Fruit fly (Drosophila melanogaster) whole organism, embryonic: ENCODE data around the gene nbs.

Experiments used
- Abd-B ChIP-seq: fragments of 200-800 bp; sonication (Bioruptor generic); optimal IDR thresholded peaks from 2 replicates; lab custom pipeline; 2018; ENCODE audit warnings: missing biosample characterization, mild to moderate bottlenecking, missing genetic modification characterization, moderate library complexity
- Awh ChIP-seq: fragments of 200-800 bp; sonication (Bioruptor generic); IDR thresholded peaks from 2 replicates; pipeline ENCODE4, ENCODE4 v1.3.6; 2022; ENCODE audit warnings: missing biosample characterization, missing genetic modification characterization
- CG10543 ChIP-seq: fragments of 200-800 bp; sonication (Bioruptor generic); optimal IDR thresholded peaks from 3 replicates; lab custom pipeline; 2017; ENCODE audit warnings: missing biosample characterization, mild to moderate bottlenecking, missing genetic modification characterization, moderate library complexity
- CG12769 ChIP-seq: fragments of 200-800 bp; sonication (Bioruptor generic); optimal IDR thresholded peaks from 2 replicates; lab custom pipeline; 2019; ENCODE audit warnings: missing biosample characterization, mild to moderate bottlenecking, missing genetic modification characterization, moderate library complexity
- CG13296 ChIP-seq: fragments of 200-800 bp; sonication (Bioruptor generic); optimal IDR thresholded peaks from 3 replicates; lab custom pipeline; 2018; ENCODE audit warnings: missing biosample characterization, mild to moderate bottlenecking, missing genetic modification characterization
- CG17328 ChIP-seq: fragments of 200-800 bp; sonication (Bioruptor generic); IDR thresholded peaks from 2 replicates; pipeline ENCODE4 v1.3.6; 2022; ENCODE audit warnings: missing biosample characterization, missing genetic modification characterization
- CG18764 ChIP-seq: fragments of 200-800 bp; sonication (Bioruptor generic); optimal IDR thresholded peaks from 3 replicates; lab custom pipeline; 2016; ENCODE audit warnings: missing biosample characterization, missing genetic modification characterization
- CG2120 ChIP-seq: fragments of 200-800 bp; sonication (Bioruptor generic); optimal IDR thresholded peaks from 3 replicates; lab custom pipeline; 2016; ENCODE audit warnings: missing biosample characterization, missing genetic modification characterization
- CG2129 ChIP-seq: fragments of 200-800 bp; sonication (Bioruptor generic); IDR thresholded peaks from 2 replicates; pipeline ENCODE4 v1.3.6; 2022; ENCODE audit warnings: missing biosample characterization, missing genetic modification characterization; ENCODE audit not compliant: partially characterized antibody
- CG30020 ChIP-seq: fragments of 200-800 bp; optimal IDR thresholded peaks from 2 replicates; lab custom pipeline; 2019; ENCODE audit warnings: missing biosample characterization, mild to moderate bottlenecking, missing genetic modification characterization, moderate library complexity
- CG31365 ChIP-seq: fragments of 200-800 bp; sonication (Bioruptor generic); optimal IDR thresholded peaks from 2 replicates; lab custom pipeline; 2018; ENCODE audit warnings: missing biosample characterization, mild to moderate bottlenecking, missing genetic modification characterization
- CG31441 ChIP-seq: fragments of 200-800 bp; sonication (Bioruptor generic); IDR thresholded peaks from 2 replicates; pipeline ENCODE4 v1.3.6; 2022; ENCODE audit warnings: missing biosample characterization, missing genetic modification characterization
- CG3995 ChIP-seq: fragments of 200-800 bp; sonication (Bioruptor generic); optimal IDR thresholded peaks from 3 replicates; lab custom pipeline; 2016; ENCODE audit warnings: missing biosample characterization, missing genetic modification characterization
- CG43689 ChIP-seq: fragments of 200-800 bp; sonication (Bioruptor generic); IDR thresholded peaks from 2 replicates; pipeline ENCODE4 v1.3.6; 2022; ENCODE audit warnings: missing biosample characterization, missing genetic modification characterization
- CG6765 ChIP-seq: fragments of 200-800 bp; sonication (Bioruptor generic); optimal IDR thresholded peaks from 3 replicates; lab custom pipeline; 2017; ENCODE audit warnings: missing biosample characterization, mild to moderate bottlenecking, missing genetic modification characterization
- CG7786 ChIP-seq: fragments of 200-800 bp; sonication (Bioruptor generic); optimal IDR thresholded peaks from 2 replicates; lab custom pipeline; 2016; ENCODE audit warnings: missing biosample characterization, missing genetic modification characterization
- CG7963 ChIP-seq: fragments of 200-800 bp; sonication (Bioruptor generic); IDR thresholded peaks from 3 replicates; pipeline ENCODE4 v1.3.6; 2022; ENCODE audit warnings: missing biosample characterization, missing genetic modification characterization; ENCODE audit not compliant: partially characterized antibody
- CG8290 ChIP-seq, 3 experiments: fragments of 200-800 bp; sonication (Bioruptor generic); optimal IDR thresholded peaks; 2 replicates each; lab custom pipeline; 2016 to 2019; ENCODE audit warnings: missing biosample characterization in 3 of 3, missing genetic modification characterization in 3 of 3, mild to moderate bottlenecking in 2 of 3, moderate library complexity in 1 of 3
- CG8765 ChIP-seq: fragments of 200-800 bp; sonication (Bioruptor generic); IDR thresholded peaks from 2 replicates; pipeline ENCODE4 v1.3.6; 2022; ENCODE audit warnings: missing biosample characterization, missing genetic modification characterization
- CHES-1-like ChIP-seq: fragments of 200-800 bp; sonication (Bioruptor generic); optimal IDR thresholded peaks from 2 replicates; lab custom pipeline; 2016; ENCODE audit warnings: missing biosample characterization, missing genetic modification characterization
- Dip3 ChIP-seq: fragments of 200-800 bp; sonication (Bioruptor generic); optimal IDR thresholded peaks from 3 replicates; lab custom pipeline; 2016; ENCODE audit warnings: missing biosample characterization, missing genetic modification characterization
- Fer3 ChIP-seq: fragments of 200-800 bp; sonication (Bioruptor generic); optimal IDR thresholded peaks from 2 replicates; lab custom pipeline; 2018; ENCODE audit warnings: missing biosample characterization, mild to moderate bottlenecking, missing genetic modification characterization, moderate library complexity
- H15 ChIP-seq: fragments of 200-800 bp; sonication (Bioruptor generic); IDR thresholded peaks from 3 replicates; pipeline ENCODE4 v1.3.6; 2022; ENCODE audit warnings: missing biosample characterization, missing genetic modification characterization
- Lpt ChIP-seq: fragments of >200 bp; optimal IDR thresholded peaks from 2 replicates; lab custom pipeline; 2018; ENCODE audit warnings: missing biosample characterization, missing genetic modification characterization
- NC2β ChIP-seq: fragments of 200-800 bp; sonication (Bioruptor generic); optimal IDR thresholded peaks from 2 replicates; lab custom pipeline; 2016; ENCODE audit warnings: missing biosample characterization, missing genetic modification characterization
- Nf-YC ChIP-seq: fragments of 200-800 bp; optimal IDR thresholded peaks from 3 replicates; lab custom pipeline; 2019; ENCODE audit warnings: missing biosample characterization, mild to moderate bottlenecking, missing genetic modification characterization, moderate library complexity
- Ptx1 ChIP-seq: fragments of 200-800 bp; sonication (Bioruptor generic); IDR thresholded peaks from 2 replicates; pipeline ENCODE4 v1.3.6; 2022; ENCODE audit warnings: missing biosample characterization, missing genetic modification characterization
- Usf ChIP-seq: fragments of 200-800 bp; sonication (Bioruptor generic); optimal IDR thresholded peaks from 2 replicates; lab custom pipeline; 2017; ENCODE audit warnings: missing genotype, missing biosample characterization, missing genetic modification characterization
- aop ChIP-seq: fragments of 200-800 bp; sonication (Bioruptor generic); IDR thresholded peaks from 2 replicates; pipeline ENCODE4 v1.3.6; 2022; ENCODE audit warnings: missing biosample characterization, missing genetic modification characterization
- ash1 ChIP-seq: fragments of 200-800 bp; sonication (Bioruptor generic); optimal IDR thresholded peaks from 2 replicates; lab custom pipeline; 2018; ENCODE audit warnings: missing biosample characterization, mild to moderate bottlenecking, missing genetic modification characterization
- danr ChIP-seq: fragments of 200-800 bp; sonication (Bioruptor generic); IDR thresholded peaks from 2 replicates; pipeline ENCODE4 v1.3.6; 2022; ENCODE audit warnings: missing biosample characterization, missing genetic modification characterization
- dimm ChIP-seq: fragments of 200-800 bp; sonication (Bioruptor generic); IDR thresholded peaks from 2 replicates; pipeline ENCODE4 v1.3.6; 2022; ENCODE audit warnings: missing biosample characterization, missing genetic modification characterization
- disco-r ChIP-seq: fragments of 200-800 bp; sonication (Bioruptor generic); optimal IDR thresholded peaks from 2 replicates; lab custom pipeline; 2016; ENCODE audit warnings: missing biosample characterization, missing genetic modification characterization
- ftz-f1 ChIP-seq: fragments of 200-800 bp; sonication (Bioruptor generic); optimal IDR thresholded peaks from 2 replicates; lab custom pipeline; 2016; ENCODE audit warnings: missing biosample characterization, missing genetic modification characterization
- gro ChIP-seq: fragments of 200-800 bp; sonication (Bioruptor generic); optimal IDR thresholded peaks from 2 replicates; lab custom pipeline; 2016; ENCODE audit warnings: missing biosample characterization, missing genetic modification characterization
- ham ChIP-seq: fragments of 200-800 bp; sonication (Bioruptor generic); IDR thresholded peaks from 2 replicates; pipeline ENCODE4 v1.3.6; 2022; ENCODE audit warnings: missing biosample characterization, missing genetic modification characterization
- hbn ChIP-seq: fragments of 200-800 bp; sonication (Bioruptor generic); IDR thresholded peaks from 2 replicates; pipeline ENCODE4 v1.3.6; 2022; ENCODE audit warnings: missing biosample characterization, missing genetic modification characterization; ENCODE audit not compliant: partially characterized antibody
- hkb ChIP-seq, 2 experiments: fragments of 200-800 bp in 1 of 2; fragments of >200 bp in 1 of 2; sonication (Bioruptor generic) in 1 of 2; IDR thresholded peaks in 1 of 2; optimal IDR thresholded peaks in 1 of 2; 2 replicates each; pipeline versions ENCODE4 v1.3.6 to Lab custom; 2017 to 2022; ENCODE audit warnings: missing biosample characterization in 1 of 2, missing genetic modification characterization in 1 of 2
- insv ChIP-seq, 2 experiments: fragments of 200-800 bp; sonication (Bioruptor generic); optimal IDR thresholded peaks; 3 replicates each; lab custom pipeline; 2016 to 2018; ENCODE audit warnings: missing biosample characterization in 2 of 2, missing genetic modification characterization in 2 of 2
- inv ChIP-seq: fragments of 200-800 bp; sonication (Bioruptor generic); IDR thresholded peaks from 2 replicates; pipeline ENCODE4 v1.3.6; 2022; ENCODE audit warnings: missing biosample characterization, missing genetic modification characterization; ENCODE audit not compliant: partially characterized antibody
- klu ChIP-seq: fragments of 200-800 bp; sonication (Bioruptor generic); IDR thresholded peaks from 2 replicates; pipeline ENCODE4 v1.3.6; 2022; ENCODE audit warnings: missing biosample characterization, missing genetic modification characterization
- nmo ChIP-seq: fragments of 200-800 bp; sonication (Bioruptor generic); optimal IDR thresholded peaks from 2 replicates; lab custom pipeline; 2018; ENCODE audit warnings: missing biosample characterization, mild to moderate bottlenecking, missing genetic modification characterization, moderate library complexity
- onecut ChIP-seq: fragments of 200-800 bp; sonication (Bioruptor generic); IDR thresholded peaks from 2 replicates; pipeline ENCODE4 v1.3.6; 2022; ENCODE audit warnings: missing biosample characterization, missing genetic modification characterization
- pita ChIP-seq: fragments of 200-800 bp; sonication (Bioruptor generic); optimal IDR thresholded peaks from 2 replicates; lab custom pipeline; 2017; ENCODE audit warnings: missing biosample characterization, mild to moderate bottlenecking, missing genetic modification characterization
- row ChIP-seq: fragments of 200-800 bp; sonication (Bioruptor generic); IDR thresholded peaks from 3 replicates; pipeline ENCODE4 v1.3.6; 2022; ENCODE audit warnings: missing biosample characterization, missing genetic modification characterization
- sens-2 ChIP-seq: fragments of 200-800 bp; sonication (Bioruptor generic); IDR thresholded peaks from 2 replicates; pipeline ENCODE4 v1.3.6; 2022; ENCODE audit warnings: missing biosample characterization, missing genetic modification characterization
- slbo ChIP-seq: fragments of 200-800 bp; sonication (Bioruptor generic); IDR thresholded peaks from 2 replicates; pipeline ENCODE4 v1.3.6; 2022; ENCODE audit warnings: missing biosample characterization, missing genetic modification characterization
- tio ChIP-seq: fragments of 200-800 bp; sonication (Bioruptor generic); optimal IDR thresholded peaks from 2 replicates; lab custom pipeline; 2017; ENCODE audit warnings: missing biosample characterization, missing genetic modification characterization, inconsistent platforms
- z ChIP-seq: fragments of 200-800 bp; sonication (Bioruptor generic); IDR thresholded peaks from 3 replicates; pipeline ENCODE4 v1.3.6; 2022; ENCODE audit warnings: missing biosample characterization, missing genetic modification characterization
- zen ChIP-seq: fragments of 200-800 bp; sonication (Bioruptor generic); optimal IDR thresholded peaks from 3 replicates; lab custom pipeline; 2018; ENCODE audit warnings: missing biosample characterization, mild to moderate bottlenecking, missing genetic modification characterization, moderate library complexity

Gene nbs

DNA sequence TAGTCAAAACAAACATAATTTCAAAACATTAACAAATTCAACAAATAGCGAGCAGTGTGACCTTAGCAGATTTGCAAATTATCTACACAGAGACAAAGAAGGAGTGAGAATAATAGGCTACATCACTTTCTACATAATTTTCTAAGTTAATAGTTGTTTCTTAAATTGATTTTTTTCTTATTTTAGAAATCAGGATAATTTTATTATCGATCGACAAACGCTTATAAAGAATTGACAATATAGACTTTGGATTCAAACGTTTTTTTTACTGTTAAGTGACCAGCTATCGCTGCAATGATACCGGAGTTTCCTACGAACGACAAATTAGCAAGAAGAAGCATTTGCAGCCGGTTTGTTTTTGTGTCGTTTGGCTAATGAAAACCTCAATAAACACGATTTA is at the start of gene nbs, which contains the start of gene defl (continued):
- TF ChIP-seq Ptx1 (GFP tag; lab: Robert Waterston, UW) (peak; percentile 88), Awh (GFP tag; lab: Robert Waterston, UW) (no peak; the same call in 1 of the 2 replicates), hkb (optimal IDR thresholded peaks at IDR 0.05; lab: Kevin White, UChicago) (no peak), hkb (GFP tag; IDR thresholded peaks at IDR 0.05; lab: Robert Waterston, UW) (peak; percentile 20; the same call in 1 of the 2 replicates), tio (GFP tag; lab: Kevin White, UChicago) (no peak), CG31365 (tag; lab: Kevin White, UChicago) (no peak), CG7963 (GFP tag; lab: Robert Waterston, UW) (no peak), CG31441 (no peak; the same call in none of the 2 replicates), CG3995 (GFP tag; lab: Kevin White, UChicago) (peak; percentile 96), CG12769 (tag; lab: Kevin White, UChicago) (no peak), onecut (no peak), ftz-f1 (no peak), Dip3 (peak; percentile 60), CG17328 (0 out of 2 replicates have a peak, but pooled peaks have one; percentile 14), danr (peak; percentile 44; the same call in 1 of the 2 replicates), Abd-B (GFP tag; lab: Kevin White, UChicago) (peak; percentile 58), klu (GFP tag; lab: Robert Waterston, UW) (peak; percentile 48; the same call in 1 of the 2 replicates), CHES-1-like (peak; percentile 76), CG18764 (GFP tag; lab: Kevin White, UChicago) (peak; percentile 57), Fer3 (tag; lab: Kevin White, UChicago) (peak; percentile 66), CG30020 (tag; lab: Kevin White, UChicago) (peak; percentile 62), CG8765 (peak; percentile 65), disco-r (GFP tag; lab: Kevin White, UChicago) (peak; percentile 4), ham (GFP tag; lab: Robert Waterston, UW) (no peak), insv (GFP tag; optimal IDR thresholded peaks at IDR 0.05; lab: Kevin White, UChicago) (peak in 1 of 2 experiments; percentile 11), CG10543 (GFP tag; lab: Kevin White, UChicago) (peak; percentile 55), Nf-YC (tag; lab: Kevin White, UChicago) (peak; percentile 82), CG43689 (GFP tag; lab: Robert Waterston, UW) (no peak), aop (no peak), z (GFP tag; lab: Robert Waterston, UW) (no peak), slbo (GFP tag; lab: Robert Waterston, UW) (peak; percentile 83), CG2120 (GFP tag; lab: Kevin White, UChicago) (peak; percentile 85), CG6765 (GFP tag; lab: Kevin White, UChicago) (no peak), H15 (GFP tag; lab: Robert Waterston, UW) (peak; percentile 44; the same call in 1 of the 3 replicates), CG2129 (GFP tag; lab: Robert Waterston, UW) (no peak), NC2β (peak; percentile 31), Usf (GFP tag; lab: Kevin White, UChicago) (no peak), CG8290 (GFP tag; optimal IDR thresholded peaks at IDR 0.05; lab: Kevin White, UChicago) (peak; percentile 70), CG8290 (tag; optimal IDR thresholded peaks at IDR 0.05; lab: Kevin White, UChicago) (no peak), gro (GFP tag; lab: Kevin White, UChicago) (peak; percentile 57), CG7786 (GFP tag; lab: Kevin White, UChicago) (peak; percentile 61), inv (GFP tag; lab: Robert Waterston, UW) (peak; percentile 40; the same call in 1 of the 2 replicates), ash1 (GFP tag; lab: Kevin White, UChicago) (no peak), hbn (GFP tag; lab: Robert Waterston, UW) (no peak), nmo (GFP tag; lab: Kevin White, UChicago) (peak; percentile 79), dimm (GFP tag; lab: Robert Waterston, UW) (no peak), zen (tag; lab: Kevin White, UChicago) (peak; percentile 71), row (GFP tag; lab: Robert Waterston, UW) (peak; percentile 96), CG13296 (peak; percentile 49), pita (GFP tag; lab: Kevin White, UChicago) (no peak), sens-2 (no peak), Lpt (GFP tag; lab: Kevin White, UChicago) (no peak)
